Worm (Caenorhabditis elegans) whole organism, L1 larva: ENCODE measurements around the gene ZC412.5.

Source experiments
- ama-1 ChIP-seq: fragments of 150-350 bp; optimal IDR thresholded peaks from 2 replicates; lab custom pipeline; 2014
- blmp-1 ChIP-seq: fragments of 150-350 bp; optimal IDR thresholded peaks from 2 replicates; lab custom pipeline; 2014; ENCODE audit warnings: missing biosample characterization, missing genetic modification characterization
- ceh-8 ChIP-seq: fragments of 200-800 bp; sonication (Bioruptor generic); optimal IDR thresholded peaks from 2 replicates; lab custom pipeline; 2018; ENCODE audit warnings: mild to moderate bottlenecking, missing genetic modification characterization, moderate library complexity, missing compliant biosample characterization
- ceh-82 ChIP-seq, 3 experiments: fragments of 150-350 bp in 1 of 3; sonication (generic microtip) in 2 of 3; optimal IDR thresholded peaks; 2 replicates each; lab custom pipeline; 2014 to 2017; ENCODE audit warnings: missing biosample characterization in 3 of 3, missing genetic modification characterization in 3 of 3
- ceh-88 ChIP-seq: fragments of 200-800 bp; sonication (Bioruptor generic); IDR thresholded peaks from 2 replicates; pipeline ENCODE4 v1.3.6; 2022; ENCODE audit warnings: missing genetic modification characterization, missing compliant biosample characterization
- ces-1 ChIP-seq: fragments of 150-350 bp; optimal IDR thresholded peaks from 2 replicates; lab custom pipeline; 2014; ENCODE audit warnings: missing biosample characterization, missing genetic modification reagents, missing genetic modification characterization
- dpl-1 ChIP-seq, 3 experiments: fragments of 150-350 bp in 2 of 3; sonication (generic microtip) in 1 of 3; optimal IDR thresholded peaks; 2 replicates each; lab custom pipeline; 2014 to 2017; ENCODE audit warnings: missing biosample characterization in 3 of 3, missing genetic modification characterization in 3 of 3, missing genetic modification reagents in 3 of 3
- efl-1 ChIP-seq, 4 experiments: fragments of 150-350 bp; optimal IDR thresholded peaks in 3 of 4; peaks in 1 of 4; 1 replicate in 1 of 4; 2 replicates in 3 of 4; lab custom pipeline; 2014; ENCODE audit warnings: missing biosample characterization in 2 of 4, missing genetic modification characterization in 2 of 4, missing genetic modification reagents in 2 of 4
- egl-27 ChIP-seq, 2 experiments: fragments of 150-350 bp in 1 of 2; sonication (generic microtip); optimal IDR thresholded peaks; 3 replicates each; lab custom pipeline; 2017 to 2018; ENCODE audit warnings: missing biosample characterization in 2 of 2, missing genetic modification characterization in 2 of 2, missing genetic modification reagents in 2 of 2
- elt-3 ChIP-seq, 6 experiments: fragments of 150-350 bp in 1 of 6; sonication (generic microtip); optimal IDR thresholded peaks; 2 replicates each; lab custom pipeline; 2017 to 2018; ENCODE audit warnings: missing biosample characterization in 6 of 6, missing genetic modification characterization in 6 of 6, inconsistent platforms in 1 of 6
- fkh-10 ChIP-seq: sonication (generic microtip); optimal IDR thresholded peaks from 2 replicates; lab custom pipeline; 2017; ENCODE audit warnings: missing biosample characterization, missing genetic modification reagents, missing genetic modification characterization
- fos-1 ChIP-seq: fragments of 150-350 bp; optimal IDR thresholded peaks from 2 replicates; lab custom pipeline; 2014; ENCODE audit warnings: missing biosample characterization, missing genetic modification characterization
- lin-14 ChIP-seq: fragments of 200-800 bp; sonication (Bioruptor generic); optimal IDR thresholded peaks from 2 replicates; lab custom pipeline; 2018; ENCODE audit warnings: mild to moderate bottlenecking, missing genetic modification characterization, moderate library complexity, missing compliant biosample characterization
- lin-35 ChIP-seq, 2 experiments: fragments of 150-350 bp; optimal IDR thresholded peaks; 2 replicates each; lab custom pipeline; 2014; ENCODE audit warnings: missing biosample characterization in 2 of 2, missing genetic modification characterization in 2 of 2, missing genetic modification reagents in 2 of 2
- lin-39 ChIP-seq: fragments of 150-350 bp; optimal IDR thresholded peaks from 2 replicates; lab custom pipeline; 2014; ENCODE audit warnings: missing biosample characterization, missing genetic modification reagents, missing genetic modification characterization
- lsy-2 ChIP-seq, 2 experiments: fragments of 150-350 bp; optimal IDR thresholded peaks; 2 replicates each; lab custom pipeline; 2014; ENCODE audit warnings: missing biosample characterization in 2 of 2, missing genetic modification characterization in 2 of 2
- mef-2 ChIP-seq: fragments of 150-350 bp; optimal IDR thresholded peaks from 2 replicates; lab custom pipeline; 2014; ENCODE audit warnings: missing biosample characterization, missing genetic modification characterization
- nhr-12 ChIP-seq: sonication (generic microtip); optimal IDR thresholded peaks from 2 replicates; lab custom pipeline; 2017; ENCODE audit warnings: missing biosample characterization, missing genetic modification characterization
- nhr-19 ChIP-seq: fragments of 200-800 bp; sonication (Bioruptor generic); conservative IDR thresholded peaks from 2 replicates; pipeline ENCODE4 v1.3.6; 2022; ENCODE audit warnings: missing genetic modification characterization, missing compliant biosample characterization
- nhr-20 ChIP-seq: sonication (generic microtip); optimal IDR thresholded peaks from 2 replicates; lab custom pipeline; 2016; ENCODE audit warnings: mild to moderate bottlenecking, missing genetic modification characterization, missing compliant biosample characterization
- nhr-237 ChIP-seq: fragments of 150-350 bp; optimal IDR thresholded peaks from 2 replicates; lab custom pipeline; 2014; ENCODE audit warnings: missing biosample characterization, missing genetic modification characterization
- nhr-28 ChIP-seq: fragments of 150-350 bp; optimal IDR thresholded peaks from 2 replicates; lab custom pipeline; 2014; ENCODE audit warnings: missing biosample characterization, missing genetic modification characterization
- nhr-47 ChIP-seq: sonication (generic microtip); optimal IDR thresholded peaks from 2 replicates; lab custom pipeline; 2016; ENCODE audit warnings: mild to moderate bottlenecking, missing genetic modification characterization, moderate library complexity, missing compliant biosample characterization
- nhr-71 ChIP-seq: sonication (generic microtip); optimal IDR thresholded peaks from 2 replicates; lab custom pipeline; 2016; ENCODE audit warnings: mild to moderate bottlenecking, missing genetic modification characterization, moderate library complexity, missing compliant biosample characterization
- nhr-76 ChIP-seq: sonication (generic microtip); optimal IDR thresholded peaks from 2 replicates; lab custom pipeline; 2017; ENCODE audit warnings: missing biosample characterization, missing genetic modification characterization
- nhr-84 ChIP-seq: sonication (generic microtip); optimal IDR thresholded peaks from 2 replicates; lab custom pipeline; 2017; ENCODE audit warnings: missing biosample characterization, missing genetic modification characterization
- nhr-85 ChIP-seq: sonication (generic microtip); peaks from one replicate; lab custom pipeline; 2016; ENCODE audit warnings: missing genetic modification characterization, inconsistent platforms, missing compliant biosample characterization
- nhr-90 ChIP-seq: sonication (generic microtip); optimal IDR thresholded peaks from 2 replicates; lab custom pipeline; 2016; ENCODE audit warnings: mild to moderate bottlenecking, missing genetic modification characterization, missing compliant biosample characterization; ENCODE audit not compliant: poor library complexity
- pag-3 ChIP-seq: sonication (generic microtip); optimal IDR thresholded peaks from 2 replicates; lab custom pipeline; 2017; ENCODE audit warnings: missing genetic modification characterization, mild to moderate bottlenecking, missing compliant biosample characterization, antibody characterized with exemption, borderline replicate concordance; ENCODE audit not compliant: insufficient read depth
- pax-3 ChIP-seq: fragments of 200-800 bp; sonication (Bioruptor generic); optimal IDR thresholded peaks from 2 replicates; lab custom pipeline; 2018; ENCODE audit warnings: mild to moderate bottlenecking, missing genetic modification characterization, moderate library complexity, missing compliant biosample characterization
- rnt-1 ChIP-seq: sonication (generic microtip); optimal IDR thresholded peaks from 2 replicates; lab custom pipeline; 2016; ENCODE audit warnings: mild to moderate bottlenecking, missing genetic modification characterization, moderate library complexity, missing compliant biosample characterization
- skn-1 ChIP-seq: fragments of 150-350 bp; optimal IDR thresholded peaks from 2 replicates; lab custom pipeline; 2014; ENCODE audit warnings: missing biosample characterization, missing genetic modification characterization
- snu-23 ChIP-seq: sonication (generic microtip); optimal IDR thresholded peaks from 2 replicates; lab custom pipeline; 2016; ENCODE audit warnings: missing genetic modification characterization, missing compliant biosample characterization
- sox-4 ChIP-seq: sonication (generic microtip); optimal IDR thresholded peaks from 2 replicates; lab custom pipeline; 2016; ENCODE audit warnings: missing genetic modification characterization, missing compliant biosample characterization
- sptf-1 ChIP-seq: fragments of 150-350 bp; optimal IDR thresholded peaks from 2 replicates; lab custom pipeline; 2014; ENCODE audit warnings: missing biosample characterization, missing genetic modification characterization
- tlp-1 ChIP-seq: fragments of 150-350 bp; optimal IDR thresholded peaks from 2 replicates; lab custom pipeline; 2014; ENCODE audit warnings: missing biosample characterization, missing genetic modification characterization
- unc-130 ChIP-seq: fragments of 150-350 bp; optimal IDR thresholded peaks from 2 replicates; lab custom pipeline; 2017; ENCODE audit warnings: missing biosample characterization, missing genetic modification characterization, inconsistent platforms
- unc-86 ChIP-seq: sonication (generic microtip); optimal IDR thresholded peaks from 2 replicates; lab custom pipeline; 2016; ENCODE audit warnings: missing genetic modification characterization, missing compliant biosample characterization
- xbp-1 ChIP-seq: sonication (generic microtip); optimal IDR thresholded peaks from 2 replicates; lab custom pipeline; 2016; ENCODE audit warnings: missing genetic modification characterization, missing compliant biosample characterization
- zag-1 ChIP-seq: fragments of 150-350 bp; optimal IDR thresholded peaks from 2 replicates; lab custom pipeline; 2014; ENCODE audit warnings: missing biosample characterization, missing genetic modification characterization
- zip-4 ChIP-seq: fragments of 200-800 bp; sonication (Bioruptor generic); optimal IDR thresholded peaks from 2 replicates; lab custom pipeline; 2018; ENCODE audit warnings: mild to moderate bottlenecking, missing genetic modification characterization, moderate library complexity, missing compliant biosample characterization

The ZC412.5 gene

ce11 chrV:14832121-14832788, 43.0 kb downstream of the ZC412.5 start:
- TF ChIP-seq sox-4 (no peak), nhr-12 (no peak), lin-35 (GFP tag; optimal IDR thresholded peaks at IDR 0.05; lab: Kevin White, UChicago) (peak in 1 of 2 experiments; percentile 7), nhr-84 (tag; lab: Kevin White, UChicago) (no peak), nhr-76 (tag; lab: Kevin White, UChicago) (no peak), fkh-10 (GFP tag; lab: Kevin White, UChicago) (peak; percentile 59), mef-2 (tag; lab: Kevin White, UChicago) (no peak), unc-86 (no peak), nhr-28 (tag; lab: Kevin White, UChicago) (no peak), sptf-1 (tag; lab: Kevin White, UChicago) (no peak), nhr-20 (tag; lab: Kevin White, UChicago) (no peak), lsy-2 (tag; optimal IDR thresholded peaks at IDR 0.05; lab: Kevin White, UChicago) (no peak), skn-1 (tag; lab: Kevin White, UChicago) (no peak), lin-14 (GFP tag; lab: Kevin White, UChicago) (peak; percentile 23), nhr-90 (tag; lab: Kevin White, UChicago) (no peak), pag-3 (tag; lab: Kevin White, UChicago) (no peak), tlp-1 (tag; lab: Kevin White, UChicago) (no peak), ceh-8 (GFP tag; lab: Kevin White, UChicago) (no peak), zag-1 (tag; lab: Kevin White, UChicago) (no peak), efl-1 (optimal IDR thresholded peaks at IDR 0.05; lab: Kevin White, UChicago) (peak in 1 of 2 experiments; percentile 19), efl-1 (GFP tag; optimal IDR thresholded peaks at IDR 0.05 in 1 of 2; lab: Kevin White, UChicago) (peak; percentile 6 to 85), nhr-85 (tag; lab: Kevin White, UChicago) (no peak), zip-4 (GFP tag; lab: Kevin White, UChicago) (no peak), lin-39 (no peak), ceh-88 (no peak; the same call in 1 of the 2 replicates), ceh-82 (tag; optimal IDR thresholded peaks at IDR 0.05; lab: Kevin White, UChicago) (peak in 1 of 3 experiments; percentile 26), egl-27 (tag; optimal IDR thresholded peaks at IDR 0.05; lab: Kevin White, UChicago) (no peak), ama-1 (lab: Kevin White, UChicago) (no peak), pax-3 (no peak), dpl-1 (GFP tag; optimal IDR thresholded peaks at IDR 0.05; lab: Kevin White, UChicago) (peak in 1 of 3 experiments; percentile 5), fos-1 (tag; lab: Kevin White, UChicago) (no peak)

ce11 chrV:14831460-14832120, 43.7 kb downstream of the ZC412.5 start:
- peak; percentile 36 for TF ChIP-seq nhr-20 (tag; lab: Kevin White, UChicago)
- peak; percentile 1 for TF ChIP-seq xbp-1
- no peak for TF ChIP-seq ces-1 (GFP tag; lab: Kevin White, UChicago)
- peak; percentile 44 for TF ChIP-seq nhr-71 (tag; lab: Kevin White, UChicago)
- peak; percentile 2 for TF ChIP-seq snu-23
- peak in 3 of 6 experiments; percentile 15 to 70 (median 55) for TF ChIP-seq elt-3 (tag; optimal IDR thresholded peaks at IDR 0.05; lab: Kevin White, UChicago)
- peak; percentile 16 for TF ChIP-seq nhr-47 (tag; lab: Kevin White, UChicago)
- no peak for TF ChIP-seq efl-1 (optimal IDR thresholded peaks at IDR 0.05; lab: Kevin White, UChicago)
- peak in 1 of 2 experiments; percentile 31 for TF ChIP-seq efl-1 (GFP tag; optimal IDR thresholded peaks at IDR 0.05 in 1 of 2; lab: Kevin White, UChicago)
- no peak for TF ChIP-seq tlp-1 (tag; lab: Kevin White, UChicago)
- TF ChIP-seq nhr-85 (tag; lab: Kevin White, UChicago) = peak; percentile 85
- TF ChIP-seq unc-130 (tag; lab: Kevin White, UChicago) = no peak
- peak; percentile 62 for TF ChIP-seq lin-14 (GFP tag; lab: Kevin White, UChicago)
- peak in 1 of 2 experiments; percentile 15 for TF ChIP-seq lin-35 (GFP tag; optimal IDR thresholded peaks at IDR 0.05; lab: Kevin White, UChicago)
- TF ChIP-seq ama-1 (lab: Kevin White, UChicago) = peak; percentile 35
- no peak for TF ChIP-seq nhr-237
- peak; percentile 75 for TF ChIP-seq blmp-1 (tag; lab: Kevin White, UChicago)
- TF ChIP-seq rnt-1 (tag; lab: Kevin White, UChicago) = peak; percentile 31
- TF ChIP-seq nhr-19 (GFP tag; lab: Robert Waterston, UW) = peak; percentile 58
- TF ChIP-seq, all 84 proteins: peak for 14
